Worm (Caenorhabditis elegans) whole organism, L4 larva: ENCODE data around the gene mig-15.

Experiments used
- F10B5.3 ChIP-seq: sonication (generic microtip); optimal IDR thresholded peaks from 2 replicates; lab custom pipeline; 2016; ENCODE audit warnings: mild to moderate bottlenecking, missing genetic modification characterization, missing compliant biosample characterization
- F37D6.2 ChIP-seq: sonication (generic microtip); optimal IDR thresholded peaks from 2 replicates; lab custom pipeline; 2016; ENCODE audit warnings: mild to moderate bottlenecking, missing genetic modification characterization, missing compliant biosample characterization
- F44E2.7 ChIP-seq: fragments of 200-800 bp; sonication (Bioruptor generic); IDR thresholded peaks from 2 replicates; pipeline ENCODE4 v2.1.2; 2022; ENCODE audit warnings: missing genetic modification characterization, missing compliant biosample characterization
- T20F7.1 ChIP-seq: fragments of 200-800 bp; sonication (Bioruptor generic); optimal IDR thresholded peaks from 2 replicates; lab custom pipeline; 2018; ENCODE audit warnings: mild to moderate bottlenecking, missing genetic modification characterization, missing compliant biosample characterization
- Y105C5A.15 ChIP-seq: fragments of 200-800 bp; sonication (Bioruptor generic); IDR thresholded peaks from 2 replicates; pipeline ENCODE4 v1.3.6; 2022; ENCODE audit warnings: missing genetic modification characterization, missing compliant biosample characterization
- Y48G9A.11 ChIP-seq: fragments of 200-800 bp; sonication (Bioruptor generic); IDR thresholded peaks from 2 replicates; pipeline ENCODE4 v1.3.6; 2022; ENCODE audit warnings: missing genetic modification reagents, missing genetic modification characterization, missing compliant biosample characterization
- Y5F2A.4 ChIP-seq: fragments of 200-800 bp; sonication (Bioruptor generic); optimal IDR thresholded peaks from 2 replicates; lab custom pipeline; 2018; ENCODE audit warnings: mild to moderate bottlenecking, missing genetic modification characterization, missing compliant biosample characterization
- Y75B8A.6 ChIP-seq: fragments of 200-800 bp; sonication (Bioruptor generic); IDR thresholded peaks from 2 replicates; pipeline ENCODE4 v1.3.6; 2022; ENCODE audit warnings: missing genetic modification reagents, missing genetic modification characterization, missing compliant biosample characterization
- ZK546.5 ChIP-seq, 2 experiments: sonication (generic microtip); optimal IDR thresholded peaks; 2 replicates each; lab custom pipeline; 2017; ENCODE audit warnings: missing biosample characterization in 2 of 2, missing genetic modification characterization in 2 of 2
- aha-1 ChIP-seq: fragments of 150-350 bp; peaks from one replicate; lab custom pipeline; 2014; ENCODE audit warnings: missing biosample characterization, missing genetic modification characterization
- ama-1 ChIP-seq: fragments of 150-350 bp; optimal IDR thresholded peaks from 2 replicates; lab custom pipeline; 2014; ENCODE audit warnings: inconsistent platforms, mixed read lengths
- arid-1 ChIP-seq: fragments of 200-800 bp; sonication (Bioruptor generic); conservative IDR thresholded peaks from 2 replicates; pipeline ENCODE4 v1.3.6; 2022; ENCODE audit warnings: missing genetic modification reagents, missing genetic modification characterization, missing compliant biosample characterization
- attf-4 ChIP-seq: sonication (generic microtip); optimal IDR thresholded peaks from 3 replicates; lab custom pipeline; 2017; ENCODE audit warnings: missing biosample characterization, missing genetic modification characterization
- ceh-28 ChIP-seq: fragments of 150-350 bp; optimal IDR thresholded peaks from 2 replicates; lab custom pipeline; 2014; ENCODE audit warnings: missing biosample characterization, missing genetic modification reagents, missing genetic modification characterization
- ceh-32 ChIP-seq: sonication (generic microtip); optimal IDR thresholded peaks from 2 replicates; lab custom pipeline; 2016; ENCODE audit warnings: mild to moderate bottlenecking, missing genetic modification characterization, missing compliant biosample characterization; ENCODE audit not compliant: poor library complexity
- ceh-44 ChIP-seq: fragments of 200-800 bp; sonication (Bioruptor generic); IDR thresholded peaks from 2 replicates; pipeline ENCODE4 v1.3.6; 2022; ENCODE audit warnings: missing genetic modification reagents, missing genetic modification characterization, missing compliant biosample characterization
- ceh-82 ChIP-seq: sonication (generic microtip); optimal IDR thresholded peaks from 2 replicates; lab custom pipeline; 2017; ENCODE audit warnings: missing biosample characterization, missing genetic modification characterization
- ces-1 ChIP-seq: fragments of 150-350 bp; sonication (generic microtip); optimal IDR thresholded peaks from 4 replicates; lab custom pipeline; 2014; ENCODE audit warnings: missing biosample characterization, missing genetic modification reagents, missing genetic modification characterization
- daf-16 ChIP-seq, 3 experiments: sonication (generic microtip); optimal IDR thresholded peaks; 2 replicates each; lab custom pipeline; 2016 to 2017; ENCODE audit warnings: missing genetic modification characterization in 3 of 3, missing genetic modification reagents in 3 of 3, mild to moderate bottlenecking in 2 of 3, missing compliant biosample characterization in 2 of 3, missing biosample characterization in 1 of 3, moderate library complexity in 1 of 3
- daf-19 ChIP-seq: fragments of 200-800 bp; sonication (Bioruptor generic); conservative IDR thresholded peaks from 2 replicates; pipeline ENCODE4 v1.3.6; 2022; ENCODE audit warnings: missing genetic modification characterization, missing compliant biosample characterization
- daf-8 ChIP-seq: fragments of 200-800 bp; sonication (Bioruptor generic); IDR thresholded peaks from 2 replicates; pipeline ENCODE4 v1.3.6; 2022; ENCODE audit warnings: missing genetic modification characterization, missing compliant biosample characterization
- gei-8 ChIP-seq: fragments of 200-800 bp; sonication (Bioruptor generic); optimal IDR thresholded peaks from 2 replicates; lab custom pipeline; 2018; ENCODE audit warnings: mild to moderate bottlenecking, missing genetic modification characterization, missing compliant biosample characterization
- hif-1 ChIP-seq, 2 experiments: sonication (generic microtip); optimal IDR thresholded peaks; 2 replicates each; lab custom pipeline; 2016 to 2017; ENCODE audit warnings: missing compliant biosample characterization in 2 of 2, missing genetic modification characterization in 2 of 2, missing genetic modification reagents in 2 of 2, missing genotype in 2 of 2, mild to moderate bottlenecking in 1 of 2
- hlh-11 ChIP-seq: fragments of 200-800 bp; sonication (Bioruptor generic); optimal IDR thresholded peaks from 2 replicates; lab custom pipeline; 2018; ENCODE audit warnings: mild to moderate bottlenecking, missing genetic modification characterization, missing compliant biosample characterization
- hlh-30 ChIP-seq: sonication (generic microtip); optimal IDR thresholded peaks from 2 replicates; lab custom pipeline; 2017; ENCODE audit warnings: antibody characterized with exemption, mild to moderate bottlenecking, missing genetic modification characterization, missing compliant biosample characterization; ENCODE audit not compliant: insufficient read depth
- hmg-1.1 ChIP-seq: fragments of 200-800 bp; sonication (Bioruptor generic); IDR thresholded peaks from 2 replicates; pipeline ENCODE4 v1.3.6; 2022; ENCODE audit warnings: missing genetic modification reagents, missing genetic modification characterization, missing compliant biosample characterization
- lim-7 ChIP-seq: fragments of 200-800 bp; sonication (Bioruptor generic); IDR thresholded peaks from 2 replicates; pipeline ENCODE4 v1.3.6; 2022; ENCODE audit warnings: missing genetic modification characterization, missing compliant biosample characterization
- lin-1 ChIP-seq: fragments of 200-800 bp; sonication (Bioruptor generic); IDR thresholded peaks from 2 replicates; pipeline ENCODE4 v1.3.6; 2022; ENCODE audit warnings: missing genetic modification reagents, missing genetic modification characterization, missing compliant biosample characterization
- madf-9 ChIP-seq: fragments of 200-800 bp; sonication (Bioruptor generic); conservative IDR thresholded peaks from 2 replicates; pipeline ENCODE4 v1.3.6; 2022; ENCODE audit warnings: missing genetic modification reagents, missing genetic modification characterization, missing compliant biosample characterization
- mdl-1 ChIP-seq, 2 experiments: fragments of 150-350 bp in 1 of 2; sonication (generic microtip) in 1 of 2; optimal IDR thresholded peaks; 2 replicates each; lab custom pipeline; 2014 to 2017; ENCODE audit warnings: missing biosample characterization in 2 of 2, missing genetic modification characterization in 2 of 2
- mes-2 ChIP-seq: sonication (generic microtip); optimal IDR thresholded peaks from 2 replicates; lab custom pipeline; 2016; ENCODE audit warnings: missing genotype, mild to moderate bottlenecking, missing genetic modification characterization, missing compliant biosample characterization; ENCODE audit not compliant: poor library complexity, severe bottlenecking
- mxl-2 ChIP-seq: fragments of 200-800 bp; sonication (Bioruptor generic); conservative IDR thresholded peaks from 2 replicates; pipeline ENCODE4 v1.3.6; 2022; ENCODE audit warnings: missing genetic modification reagents, missing genetic modification characterization, missing compliant biosample characterization
- nhr-10 ChIP-seq: fragments of 150-350 bp; optimal IDR thresholded peaks from 2 replicates; lab custom pipeline; 2014; ENCODE audit warnings: missing biosample characterization, missing genetic modification characterization
- nhr-102 ChIP-seq: sonication (generic microtip); optimal IDR thresholded peaks from 2 replicates; lab custom pipeline; 2016; ENCODE audit warnings: mild to moderate bottlenecking, missing genetic modification characterization, moderate library complexity, missing compliant biosample characterization
- nhr-11 ChIP-seq: fragments of 150-350 bp; optimal IDR thresholded peaks from 2 replicates; lab custom pipeline; 2014; ENCODE audit warnings: missing biosample characterization, missing genetic modification characterization
- nhr-28 ChIP-seq: fragments of 150-350 bp; optimal IDR thresholded peaks from 2 replicates; lab custom pipeline; 2014; ENCODE audit warnings: missing biosample characterization, missing genetic modification characterization
- nhr-42 ChIP-seq: fragments of 200-800 bp; sonication (Bioruptor generic); IDR thresholded peaks from 2 replicates; pipeline ENCODE4 v1.3.6; 2022; ENCODE audit warnings: missing genetic modification characterization, missing compliant biosample characterization
- nhr-48 ChIP-seq: sonication (generic microtip); optimal IDR thresholded peaks from 2 replicates; lab custom pipeline; 2016; ENCODE audit warnings: mild to moderate bottlenecking, missing genetic modification characterization, missing compliant biosample characterization
- nhr-76 ChIP-seq: fragments of 150-350 bp; optimal IDR thresholded peaks from 2 replicates; lab custom pipeline; 2014; ENCODE audit warnings: missing biosample characterization, missing genetic modification characterization
- pqm-1 ChIP-seq: sonication (generic microtip); optimal IDR thresholded peaks from 2 replicates; lab custom pipeline; 2017; ENCODE audit warnings: missing biosample characterization, missing genetic modification characterization
- rbr-2 ChIP-seq: sonication (generic microtip); optimal IDR thresholded peaks from 2 replicates; lab custom pipeline; 2016; ENCODE audit warnings: missing genotype, missing genetic modification characterization, missing compliant biosample characterization
- sdz-12 ChIP-seq: fragments of 200-800 bp; sonication (Bioruptor generic); optimal IDR thresholded peaks from 2 replicates; lab custom pipeline; 2018; ENCODE audit warnings: mild to moderate bottlenecking, missing genetic modification characterization, missing compliant biosample characterization
- skn-1 ChIP-seq: fragments of 150-350 bp; optimal IDR thresholded peaks from 2 replicates; lab custom pipeline; 2014; ENCODE audit warnings: missing biosample characterization, missing genetic modification characterization
- spr-1 ChIP-seq: sonication (generic microtip); optimal IDR thresholded peaks from 2 replicates; lab custom pipeline; 2016; ENCODE audit warnings: mild to moderate bottlenecking, missing genetic modification characterization, missing compliant biosample characterization
- spr-3 ChIP-seq: fragments of 200-800 bp; sonication (Bioruptor generic); optimal IDR thresholded peaks from 2 replicates; lab custom pipeline; 2018; ENCODE audit warnings: mild to moderate bottlenecking, missing genetic modification characterization, missing compliant biosample characterization
- tag-97 ChIP-seq: fragments of 200-800 bp; sonication (Bioruptor generic); IDR thresholded peaks from 2 replicates; pipeline ENCODE4 v1.3.6; 2022; ENCODE audit warnings: missing genetic modification characterization, missing compliant biosample characterization
- unc-62 ChIP-seq, 3 experiments: fragments of 150-350 bp in 1 of 3; sonication (generic microtip); optimal IDR thresholded peaks in 2 of 3; peaks in 1 of 3; 1 replicate in 1 of 3; 2 replicates in 2 of 3; lab custom pipeline; 2014 to 2017; ENCODE audit warnings: missing biosample characterization in 3 of 3, missing genetic modification characterization in 3 of 3, missing genetic modification reagents in 3 of 3, missing genotype in 1 of 3
- vab-7 ChIP-seq: fragments of 200-800 bp; sonication (Bioruptor generic); IDR thresholded peaks from 2 replicates; pipeline ENCODE4 v1.3.6; 2022; ENCODE audit warnings: missing genetic modification reagents, missing genetic modification characterization, missing compliant biosample characterization
- zag-1 ChIP-seq: fragments of 150-350 bp; optimal IDR thresholded peaks from 2 replicates; lab custom pipeline; 2014; ENCODE audit warnings: missing biosample characterization, missing genetic modification characterization
- zfp-2 ChIP-seq: sonication (generic microtip); optimal IDR thresholded peaks from 2 replicates; lab custom pipeline; 2016; ENCODE audit warnings: mild to moderate bottlenecking, missing genetic modification characterization, missing compliant biosample characterization
- ztf-7 ChIP-seq: fragments of 150-350 bp; optimal IDR thresholded peaks from 2 replicates; lab custom pipeline; 2014; ENCODE audit warnings: missing biosample characterization, missing genetic modification characterization

mig-15 gene

ce11 chrX:10377663-10378062 is 50.8 kb downstream of the mig-15 start (continued):
- TF ChIP-seq ceh-32 (tag; lab: Kevin White, UChicago) (peak; percentile 64), hlh-11 (tag; lab: Kevin White, UChicago) (peak; percentile 97), nhr-42 (GFP tag; lab: Robert Waterston, UW) (peak; percentile 84; the same call in 1 of the 2 replicates), Y75B8A.6 (GFP tag; lab: Robert Waterston, UW) (no peak), hmg-1.1 (GFP tag; lab: Robert Waterston, UW) (peak; percentile 84), aha-1 (peak; percentile 96), ceh-82 (tag; lab: Kevin White, UChicago) (no peak), ZK546.5 (tag; optimal IDR thresholded peaks at IDR 0.05; lab: Kevin White, UChicago) (no peak), nhr-10 (tag; lab: Kevin White, UChicago) (no peak), zfp-2 (tag; lab: Kevin White, UChicago) (no peak), hif-1 (tag; optimal IDR thresholded peaks at IDR 0.05; lab: Kevin White, UChicago) (peak in 1 of 2 experiments; percentile 59), F37D6.2 (tag; lab: Kevin White, UChicago) (peak; percentile 77), nhr-11 (tag; lab: Kevin White, UChicago) (peak; percentile 85), lin-1 (0 out of 2 replicates have a peak, but pooled peaks have one; percentile 13), Y5F2A.4 (no peak), arid-1 (GFP tag; lab: Robert Waterston, UW) (0 out of 2 replicates have a peak, but pooled peaks have one; percentile 11), F44E2.7 (GFP tag; lab: Robert Waterston, UW) (no peak), gei-8 (GFP tag; lab: Kevin White, UChicago) (peak; percentile 6), nhr-76 (tag; lab: Kevin White, UChicago) (no peak), unc-62 (GFP tag; optimal IDR thresholded peaks at IDR 0.05 in 1 of 2; lab: Kevin White, UChicago) (peak in 1 of 2 experiments; percentile 99), unc-62 (tag; optimal IDR thresholded peaks at IDR 0.05; lab: Kevin White, UChicago) (no peak), daf-19 (GFP tag; lab: Robert Waterston, UW) (no peak), ces-1 (GFP tag; lab: Kevin White, UChicago) (peak; percentile 50), ceh-28 (tag; lab: Kevin White, UChicago) (no peak), mdl-1 (tag; optimal IDR thresholded peaks at IDR 0.05; lab: Kevin White, UChicago) (peak in 1 of 2 experiments; percentile 94), madf-9 (GFP tag; lab: Robert Waterston, UW) (peak; percentile 57; the same call in 1 of the 2 replicates), vab-7 (no peak), nhr-28 (tag; lab: Kevin White, UChicago) (peak; percentile 73), mxl-2 (GFP tag; lab: Robert Waterston, UW) (no peak), nhr-48 (peak; percentile 72), lim-7 (no peak), daf-16 (GFP tag; optimal IDR thresholded peaks at IDR 0.05; lab: Kevin White, UChicago) (peak in 1 of 2 experiments; percentile 76), daf-16 (tag; optimal IDR thresholded peaks at IDR 0.05; lab: Kevin White, UChicago) (peak; percentile 64), F10B5.3 (tag; lab: Kevin White, UChicago) (peak; percentile 13), ztf-7 (peak; percentile 67), spr-3 (GFP tag; lab: Kevin White, UChicago) (no peak), mes-2 (tag; lab: Kevin White, UChicago) (peak; percentile 88), ama-1 (lab: Kevin White, UChicago) (no peak), sdz-12 (GFP tag; lab: Kevin White, UChicago) (no peak), spr-1 (tag; lab: Kevin White, UChicago) (no peak), Y105C5A.15 (GFP tag; lab: Robert Waterston, UW) (no peak), rbr-2 (tag; lab: Kevin White, UChicago) (peak; percentile 92), daf-8 (no peak), tag-97 (no peak), nhr-102 (tag; lab: Kevin White, UChicago) (no peak), pqm-1 (no peak), zag-1 (tag; lab: Kevin White, UChicago) (no peak), hlh-30 (tag; lab: Kevin White, UChicago) (peak; percentile 98), attf-4 (tag; lab: Kevin White, UChicago) (no peak), Y48G9A.11 (GFP tag; lab: Robert Waterston, UW) (no peak), skn-1 (tag; lab: Kevin White, UChicago) (no peak), ceh-44 (GFP tag; lab: Robert Waterston, UW) (no peak), T20F7.1 (GFP tag; lab: Kevin White, UChicago) (no peak)
